Worm (Caenorhabditis elegans) whole organism, L2 larva: ENCODE measurements around the gene irld-7.

Source experiments
- C34F6.9 ChIP-seq: fragments of 150-350 bp; optimal IDR thresholded peaks from 2 replicates; lab custom pipeline; 2014; ENCODE audit warnings: missing biosample characterization, missing genetic modification characterization
- F13H6.1 ChIP-seq: sonication (generic microtip); optimal IDR thresholded peaks from 2 replicates; lab custom pipeline; 2016; ENCODE audit warnings: missing genetic modification characterization, missing compliant biosample characterization
- R02D3.7 ChIP-seq: fragments of 150-350 bp; optimal IDR thresholded peaks from 2 replicates; lab custom pipeline; 2014; ENCODE audit warnings: missing biosample characterization, missing genetic modification characterization
- Y55F3AM.14 ChIP-seq: fragments of 200-800 bp; sonication (Bioruptor generic); optimal IDR thresholded peaks from 2 replicates; lab custom pipeline; 2018; ENCODE audit warnings: mild to moderate bottlenecking, missing genetic modification characterization, missing compliant biosample characterization
- ZK546.5 ChIP-seq: sonication (generic microtip); optimal IDR thresholded peaks from 2 replicates; lab custom pipeline; 2017; ENCODE audit warnings: missing biosample characterization, missing genetic modification characterization
- alr-1 ChIP-seq: fragments of 150-350 bp; optimal IDR thresholded peaks from 2 replicates; lab custom pipeline; 2014; ENCODE audit warnings: missing biosample characterization, missing genetic modification characterization
- aly-2 ChIP-seq: fragments of 150-350 bp; optimal IDR thresholded peaks from 2 replicates; lab custom pipeline; 2014; ENCODE audit warnings: missing biosample characterization, missing genetic modification characterization
- ama-1 ChIP-seq: fragments of 150-350 bp; optimal IDR thresholded peaks from 2 replicates; lab custom pipeline; 2018; ENCODE audit warnings: inconsistent platforms
- blmp-1 ChIP-seq: sonication (generic microtip); optimal IDR thresholded peaks from 2 replicates; lab custom pipeline; 2017; ENCODE audit warnings: missing genetic modification characterization, mild to moderate bottlenecking, missing compliant biosample characterization, antibody characterized with exemption, moderate library complexity; ENCODE audit not compliant: insufficient read depth
- ceh-16 ChIP-seq: fragments of 150-350 bp; optimal IDR thresholded peaks from 2 replicates; lab custom pipeline; 2014; ENCODE audit warnings: missing biosample characterization, missing genetic modification characterization
- ceh-82 ChIP-seq: fragments of 150-350 bp; optimal IDR thresholded peaks from 2 replicates; lab custom pipeline; 2014; ENCODE audit warnings: missing biosample characterization, missing genetic modification characterization
- crh-2 ChIP-seq: sonication (generic microtip); optimal IDR thresholded peaks from 2 replicates; lab custom pipeline; 2017; ENCODE audit warnings: missing biosample characterization, missing genetic modification characterization
- dmd-4 ChIP-seq: sonication (generic microtip); optimal IDR thresholded peaks from 2 replicates; lab custom pipeline; 2017; ENCODE audit warnings: missing biosample characterization, missing genetic modification characterization
- egl-27 ChIP-seq: sonication (generic microtip); optimal IDR thresholded peaks from 3 replicates; lab custom pipeline; 2017; ENCODE audit warnings: missing biosample characterization, missing genetic modification reagents, missing genetic modification characterization
- elt-1 ChIP-seq: fragments of 150-350 bp; optimal IDR thresholded peaks from 2 replicates; lab custom pipeline; 2014; ENCODE audit warnings: missing biosample characterization, missing genetic modification characterization
- elt-3 ChIP-seq: sonication (generic microtip); optimal IDR thresholded peaks from 2 replicates; lab custom pipeline; 2017; ENCODE audit warnings: missing biosample characterization, missing genetic modification characterization
- fos-1 ChIP-seq: fragments of 150-350 bp; optimal IDR thresholded peaks from 2 replicates; lab custom pipeline; 2014; ENCODE audit warnings: missing biosample characterization, missing genetic modification characterization
- gmeb-1 ChIP-seq: fragments of 150-350 bp; optimal IDR thresholded peaks from 2 replicates; lab custom pipeline; 2014; ENCODE audit warnings: missing biosample characterization, missing genetic modification characterization
- lin-11 ChIP-seq: fragments of 150-350 bp; sonication (generic microtip); optimal IDR thresholded peaks from 2 replicates; lab custom pipeline; 2014; ENCODE audit warnings: missing biosample characterization, missing genetic modification characterization, inconsistent platforms, mixed read lengths
- lin-13 ChIP-seq: fragments of 150-350 bp; optimal IDR thresholded peaks from 2 replicates; lab custom pipeline; 2014; ENCODE audit warnings: missing biosample characterization, missing genetic modification reagents, missing genetic modification characterization
- lin-39 ChIP-seq: fragments of 150-350 bp; optimal IDR thresholded peaks from 2 replicates; lab custom pipeline; 2014; ENCODE audit warnings: missing biosample characterization, missing genetic modification reagents, missing genetic modification characterization
- lsy-2 ChIP-seq, 2 experiments: fragments of 150-350 bp in 1 of 2; sonication (generic microtip) in 1 of 2; optimal IDR thresholded peaks; 2 replicates each; lab custom pipeline; 2014 to 2017; ENCODE audit warnings: missing biosample characterization in 2 of 2, missing genetic modification characterization in 2 of 2
- mab-5 ChIP-seq: fragments of 150-350 bp; optimal IDR thresholded peaks from 2 replicates; lab custom pipeline; 2014; ENCODE audit warnings: missing biosample characterization, missing genetic modification characterization
- mbf-1 ChIP-seq: sonication (generic microtip); optimal IDR thresholded peaks from 2 replicates; lab custom pipeline; 2017; ENCODE audit warnings: missing biosample characterization, missing genetic modification characterization
- mdl-1 ChIP-seq, 2 experiments: fragments of 150-350 bp in 1 of 2; sonication (generic microtip) in 1 of 2; optimal IDR thresholded peaks; 2 replicates each; lab custom pipeline; 2017; ENCODE audit warnings: missing biosample characterization in 2 of 2, missing genetic modification characterization in 2 of 2
- nhr-10 ChIP-seq: sonication (generic microtip); optimal IDR thresholded peaks from 2 replicates; lab custom pipeline; 2017; ENCODE audit warnings: missing biosample characterization, missing genetic modification characterization
- nhr-11 ChIP-seq: fragments of 150-350 bp; optimal IDR thresholded peaks from 2 replicates; lab custom pipeline; 2014; ENCODE audit warnings: missing biosample characterization, missing genetic modification characterization
- nhr-12 ChIP-seq: fragments of 150-350 bp; optimal IDR thresholded peaks from 2 replicates; lab custom pipeline; 2014; ENCODE audit warnings: missing biosample characterization, missing genetic modification characterization
- nhr-129 ChIP-seq: fragments of 150-350 bp; optimal IDR thresholded peaks from 2 replicates; lab custom pipeline; 2014; ENCODE audit warnings: missing biosample characterization, missing genetic modification characterization
- nhr-21 ChIP-seq: fragments of 150-350 bp; optimal IDR thresholded peaks from 2 replicates; lab custom pipeline; 2014; ENCODE audit warnings: missing biosample characterization, missing genetic modification characterization
- nhr-23 ChIP-seq: fragments of 150-350 bp; optimal IDR thresholded peaks from 2 replicates; lab custom pipeline; 2014; ENCODE audit warnings: missing biosample characterization, missing genetic modification reagents, missing genetic modification characterization
- nhr-237 ChIP-seq: fragments of 150-350 bp; optimal IDR thresholded peaks from 2 replicates; lab custom pipeline; 2014; ENCODE audit warnings: missing biosample characterization, missing genetic modification characterization
- nhr-6 ChIP-seq: fragments of 150-350 bp; optimal IDR thresholded peaks from 2 replicates; lab custom pipeline; 2014; ENCODE audit warnings: missing biosample characterization, missing genetic modification characterization
- nhr-77 ChIP-seq: fragments of 150-350 bp; optimal IDR thresholded peaks from 2 replicates; lab custom pipeline; 2014; ENCODE audit warnings: missing biosample characterization, missing genetic modification characterization
- peb-1 ChIP-seq: fragments of 150-350 bp; optimal IDR thresholded peaks from 2 replicates; lab custom pipeline; 2014; ENCODE audit warnings: missing biosample characterization, missing genetic modification characterization
- skn-1 ChIP-seq: sonication (generic microtip); optimal IDR thresholded peaks from 2 replicates; lab custom pipeline; 2017; ENCODE audit warnings: missing biosample characterization, missing genetic modification characterization
- sma-3 ChIP-seq: sonication (generic microtip); optimal IDR thresholded peaks from 2 replicates; lab custom pipeline; 2016; ENCODE audit warnings: missing genetic modification reagents, missing genetic modification characterization, missing compliant biosample characterization
- sma-9 ChIP-seq, 2 experiments: fragments of 150-350 bp in 1 of 2; sonication (generic microtip) in 1 of 2; optimal IDR thresholded peaks; 2 replicates each; lab custom pipeline; 2014 to 2016; ENCODE audit warnings: missing genetic modification characterization in 2 of 2, mild to moderate bottlenecking in 1 of 2, missing biosample characterization in 1 of 2, missing compliant biosample characterization in 1 of 2, missing genetic modification reagents in 1 of 2, moderate library complexity in 1 of 2
- snpc-4 ChIP-seq: fragments of 150-350 bp; optimal IDR thresholded peaks from 2 replicates; lab custom pipeline; 2014; ENCODE audit warnings: missing biosample characterization, missing genetic modification characterization
- unc-39 ChIP-seq: fragments of 150-350 bp; optimal IDR thresholded peaks from 2 replicates; lab custom pipeline; 2014; ENCODE audit warnings: missing biosample characterization, missing genetic modification characterization
- unc-55 ChIP-seq: fragments of 150-350 bp; sonication (generic microtip); optimal IDR thresholded peaks from 3 replicates; lab custom pipeline; 2014; ENCODE audit warnings: missing biosample characterization, missing genetic modification reagents, missing genetic modification characterization
- unc-62 ChIP-seq: fragments of 150-350 bp; optimal IDR thresholded peaks from 2 replicates; lab custom pipeline; 2014; ENCODE audit warnings: missing biosample characterization, missing genetic modification reagents, missing genetic modification characterization
- zag-1 ChIP-seq: fragments of 150-350 bp; optimal IDR thresholded peaks from 2 replicates; lab custom pipeline; 2014; ENCODE audit warnings: missing biosample characterization, missing genetic modification characterization
- ztf-1 ChIP-seq: fragments of 200-800 bp; sonication (Bioruptor generic); conservative IDR thresholded peaks from 2 replicates; pipeline ENCODE4 v1.3.6; 2022; ENCODE audit warnings: missing genetic modification characterization, missing compliant biosample characterization
- ztf-4 ChIP-seq: fragments of 150-350 bp; optimal IDR thresholded peaks from 2 replicates; lab custom pipeline; 2014; ENCODE audit warnings: missing biosample characterization, missing genetic modification characterization

The irld-7 gene

ce11 chrIV:6577914-6578313 lies 12.2 kb upstream of the irld-7 start, which contains the start of gene C43G2.3:
TSS of gene C43G2.3 (plus strand) at chrIV:6578214.
- TF ChIP-seq C34F6.9 (tag; lab: Kevin White, UChicago) (no peak), alr-1 (tag; lab: Kevin White, UChicago) (no peak)

ce11 chrIV:6581658-6582057 lies 8.5 kb upstream of the irld-7 start:
- TF ChIP-seq nhr-129 (tag; lab: Kevin White, UChicago) (no peak), gmeb-1 (tag; lab: Kevin White, UChicago) (no peak)

- TF ChIP-seq nhr-237 (tag; lab: Kevin White, UChicago) = no peak
- TF ChIP-seq unc-39 = no peak
- no peak for TF ChIP-seq peb-1 (tag; lab: Kevin White, UChicago)
- no peak for TF ChIP-seq lin-39 (tag; lab: Kevin White, UChicago)
- no peak for TF ChIP-seq nhr-10 (tag; lab: Kevin White, UChicago)
- no peak for TF ChIP-seq sma-3 (GFP tag; lab: Kevin White, UChicago)
- no peak for TF ChIP-seq sma-9 (GFP tag; optimal IDR thresholded peaks at IDR 0.05; lab: Kevin White, UChicago)
- no peak for TF ChIP-seq sma-9 (tag; optimal IDR thresholded peaks at IDR 0.05; lab: Kevin White, UChicago)
- no peak for TF ChIP-seq ztf-4
- TF ChIP-seq alr-1 (tag; lab: Kevin White, UChicago) = no peak
- no peak for TF ChIP-seq ceh-16 (tag; lab: Kevin White, UChicago)
These were observed 7.6 kb upstream of the irld-7 start, which contains the start of gene odr-8 for ce11 chrIV:6582604-6583003. TSS of gene odr-8 (minus strand) at chrIV:6582704.

ce11 chrIV:6585397-6585921 lies 4.7 kb upstream of the irld-7 start, which contains the start of the genes F38A5.2 and dnj-11:
TSS of gene F38A5.2 (minus strand) at chrIV:6585400.
TSS of gene dnj-11 (plus strand) at chrIV:6585871.
- TF ChIP-seq C34F6.9 (tag; lab: Kevin White, UChicago) = peak; percentile 93
- peak; percentile 38 for TF ChIP-seq mab-5 (tag; lab: Kevin White, UChicago)
- peak; percentile 83 for TF ChIP-seq lin-13 (GFP tag; lab: Kevin White, UChicago)
- TF ChIP-seq unc-62 (GFP tag; lab: Kevin White, UChicago) = no peak
- peak; percentile 72 for TF ChIP-seq fos-1 (tag; lab: Kevin White, UChicago)
- peak; percentile 16 for TF ChIP-seq blmp-1 (tag; lab: Kevin White, UChicago)
- no peak for TF ChIP-seq dmd-4
- TF ChIP-seq lin-39 (tag; lab: Kevin White, UChicago) = no peak
- TF ChIP-seq crh-2 (tag; lab: Kevin White, UChicago) = peak; percentile 87
- peak; percentile 47 for TF ChIP-seq ztf-4
- peak; percentile 66 for TF ChIP-seq ceh-16 (tag; lab: Kevin White, UChicago)
- no peak for TF ChIP-seq aly-2 (tag; lab: Kevin White, UChicago)
- TF ChIP-seq skn-1 (tag; lab: Kevin White, UChicago) = no peak
- TF ChIP-seq nhr-23 = no peak
- peak; percentile 64 to 90 for TF ChIP-seq lsy-2 (tag; optimal IDR thresholded peaks at IDR 0.05; lab: Kevin White, UChicago)
- peak; percentile 42 for TF ChIP-seq ama-1 (lab: Kevin White, UChicago)
- TF ChIP-seq unc-39 = no peak
- TF ChIP-seq egl-27 (tag; lab: Kevin White, UChicago) = peak; percentile 69
- no peak for TF ChIP-seq nhr-6 (tag; lab: Kevin White, UChicago)
- peak; percentile 76 for TF ChIP-seq nhr-21
- TF ChIP-seq F13H6.1 (tag; lab: Kevin White, UChicago) = peak; percentile 74
- peak; percentile 97 for TF ChIP-seq unc-55
- TF ChIP-seq lin-11 = peak; percentile 83
- TF ChIP-seq ztf-1 (GFP tag; lab: Robert Waterston, UW) = no peak
- TF ChIP-seq ZK546.5 (tag; lab: Kevin White, UChicago) = no peak
- TF ChIP-seq peb-1 (tag; lab: Kevin White, UChicago) = no peak
- peak; percentile 37 for TF ChIP-seq zag-1 (tag; lab: Kevin White, UChicago)
- no peak for TF ChIP-seq nhr-10 (tag; lab: Kevin White, UChicago)
- no peak for TF ChIP-seq nhr-11 (tag; lab: Kevin White, UChicago)
- TF ChIP-seq mbf-1 = no peak
- TF ChIP-seq nhr-77 (tag; lab: Kevin White, UChicago) = no peak
- TF ChIP-seq sma-9 (GFP tag; optimal IDR thresholded peaks at IDR 0.05; lab: Kevin White, UChicago) = peak; percentile 88
- no peak for TF ChIP-seq sma-9 (tag; optimal IDR thresholded peaks at IDR 0.05; lab: Kevin White, UChicago)
- no peak for TF ChIP-seq nhr-237 (tag; lab: Kevin White, UChicago)
- peak; percentile 50 for TF ChIP-seq snpc-4
- peak; percentile 7 for TF ChIP-seq R02D3.7 (tag; lab: Kevin White, UChicago)
- TF ChIP-seq gmeb-1 (tag; lab: Kevin White, UChicago) = peak; percentile 77
- TF ChIP-seq Y55F3AM.14 (GFP tag; lab: Kevin White, UChicago) = no peak
- no peak for TF ChIP-seq alr-1 (tag; lab: Kevin White, UChicago)
- TF ChIP-seq elt-1 (tag; lab: Kevin White, UChicago) = no peak
- TF ChIP-seq mdl-1 (tag; optimal IDR thresholded peaks at IDR 0.05; lab: Kevin White, UChicago) = no peak
- TF ChIP-seq sma-3 (GFP tag; lab: Kevin White, UChicago) = peak; percentile 81
- TF ChIP-seq nhr-129 (tag; lab: Kevin White, UChicago) = peak; percentile 87
- no peak for TF ChIP-seq ceh-82 (tag; lab: Kevin White, UChicago)
- TF ChIP-seq nhr-12 (tag; lab: Kevin White, UChicago) = no peak
- TF ChIP-seq elt-3 (tag; lab: Kevin White, UChicago) = no peak
